Fruit fly (Drosophila melanogaster) whole organism, embryonic: ENCODE results near the gene CG2076.

ENCODE experiments used
- ATbp ChIP-seq: fragments of 200-800 bp; sonication (Bioruptor generic); optimal IDR thresholded peaks from 2 replicates; lab custom pipeline; 2017; ENCODE audit warnings: missing biosample characterization, mild to moderate bottlenecking, missing genetic modification characterization, missing genetic modification reagents
- Abd-B ChIP-seq: fragments of 200-800 bp; sonication (Bioruptor generic); optimal IDR thresholded peaks from 2 replicates; lab custom pipeline; 2018; ENCODE audit warnings: missing biosample characterization, mild to moderate bottlenecking, missing genetic modification characterization, moderate library complexity
- Aef1 ChIP-seq: fragments of 200-800 bp; sonication (Bioruptor generic); IDR thresholded peaks from 3 replicates; pipeline ENCODE4 v1.3.6; 2022; ENCODE audit warnings: missing biosample characterization, missing genetic modification characterization
- Atf-2 ChIP-seq: fragments of 200-800 bp; sonication (Bioruptor generic); optimal IDR thresholded peaks from 2 replicates; lab custom pipeline; 2016; ENCODE audit warnings: missing biosample characterization, missing genetic modification characterization
- Atf6 ChIP-seq: fragments of 200-800 bp; sonication (Bioruptor generic); IDR thresholded peaks from 2 replicates; pipeline ENCODE4 v1.3.6; 2022; ENCODE audit warnings: missing biosample characterization, missing genetic modification characterization
- BEAF-32 ChIP-seq: fragments of 200-800 bp; sonication (Bioruptor generic); optimal IDR thresholded peaks from 3 replicates; lab custom pipeline; 2017; ENCODE audit warnings: missing biosample characterization, missing genetic modification characterization, mild to moderate bottlenecking, moderate library complexity, missing genetic modification reagents
- Blimp-1 ChIP-seq: fragments of 200-800 bp; sonication (Bioruptor generic); optimal IDR thresholded peaks from 3 replicates; lab custom pipeline; 2018; ENCODE audit warnings: missing biosample characterization, missing genetic modification characterization, mild to moderate bottlenecking, moderate library complexity, missing genetic modification reagents
- CG10366 ChIP-seq: fragments of 200-800 bp; sonication (Bioruptor generic); IDR thresholded peaks from 2 replicates; pipeline ENCODE4 v1.3.6; 2022; ENCODE audit warnings: missing biosample characterization, missing genetic modification characterization
- CG11696 ChIP-seq: fragments of 200-800 bp; sonication (Bioruptor generic); IDR thresholded peaks from 2 replicates; pipeline ENCODE4 v1.3.6; 2022; ENCODE audit warnings: missing biosample characterization, missing genetic modification characterization
- CG13424 ChIP-seq: fragments of 200-800 bp; sonication (Bioruptor generic); optimal IDR thresholded peaks from 2 replicates; lab custom pipeline; 2019; ENCODE audit warnings: missing biosample characterization, mild to moderate bottlenecking, missing genetic modification characterization, moderate library complexity
- CG13624 ChIP-seq: fragments of 200-800 bp; sonication (Bioruptor generic); optimal IDR thresholded peaks from 2 replicates; lab custom pipeline; 2016; ENCODE audit warnings: missing biosample characterization, missing genetic modification characterization
- CG15011 ChIP-seq: fragments of 200-800 bp; sonication (Bioruptor generic); optimal IDR thresholded peaks from 3 replicates; lab custom pipeline; 2018; ENCODE audit warnings: missing biosample characterization, mild to moderate bottlenecking, missing genetic modification characterization
- CG17328 ChIP-seq: fragments of 200-800 bp; sonication (Bioruptor generic); IDR thresholded peaks from 2 replicates; pipeline ENCODE4 v1.3.6; 2022; ENCODE audit warnings: missing biosample characterization, missing genetic modification characterization
- CG30403 ChIP-seq: fragments of 200-800 bp; sonication (Bioruptor generic); optimal IDR thresholded peaks from 3 replicates; lab custom pipeline; 2016; ENCODE audit warnings: missing biosample characterization, missing genetic modification characterization
- CG32767 ChIP-seq: fragments of 200-800 bp; sonication (Bioruptor generic); IDR thresholded peaks from 2 replicates; pipeline ENCODE4 v1.3.6; 2022; ENCODE audit warnings: missing biosample characterization, missing genetic modification characterization
- CG3281 ChIP-seq: fragments of 200-800 bp; sonication (Bioruptor generic); optimal IDR thresholded peaks from 3 replicates; lab custom pipeline; 2017; ENCODE audit warnings: missing biosample characterization, mild to moderate bottlenecking, missing genetic modification characterization
- CG33213 ChIP-seq: fragments of 200-800 bp; sonication (Bioruptor generic); optimal IDR thresholded peaks from 3 replicates; lab custom pipeline; 2016; ENCODE audit warnings: missing biosample characterization, missing genetic modification characterization
- CG6854 ChIP-seq: fragments of 200-800 bp; sonication (Bioruptor generic); optimal IDR thresholded peaks from 3 replicates; lab custom pipeline; 2017; ENCODE audit warnings: missing biosample characterization, mild to moderate bottlenecking, missing genetic modification characterization
- CG7372 ChIP-seq: fragments of 200-800 bp; sonication (Bioruptor generic); IDR thresholded peaks from 2 replicates; pipeline ENCODE4 v1.3.6; 2022; ENCODE audit warnings: missing biosample characterization, missing genetic modification characterization
- CG8388 ChIP-seq: fragments of 200-800 bp; sonication (Bioruptor generic); optimal IDR thresholded peaks from 2 replicates; lab custom pipeline; 2019; ENCODE audit warnings: missing biosample characterization, mild to moderate bottlenecking, missing genetic modification characterization, moderate library complexity
- CG9817 ChIP-seq: fragments of 200-800 bp; sonication (Bioruptor generic); optimal IDR thresholded peaks from 2 replicates; lab custom pipeline; 2018; ENCODE audit warnings: missing biosample characterization, mild to moderate bottlenecking, missing genetic modification characterization, moderate library complexity
- CG9932 ChIP-seq: fragments of 200-800 bp; sonication (Bioruptor generic); IDR thresholded peaks from 2 replicates; pipeline ENCODE4 v1.3.6; 2022; ENCODE audit warnings: missing biosample characterization, missing genetic modification characterization
- CoRest ChIP-seq: fragments of 200-800 bp; sonication (Bioruptor generic); optimal IDR thresholded peaks from 3 replicates; lab custom pipeline; 2018; ENCODE audit warnings: missing biosample characterization, mild to moderate bottlenecking, missing genetic modification characterization, moderate library complexity
- D19A ChIP-seq: fragments of 200-800 bp; optimal IDR thresholded peaks from 3 replicates; lab custom pipeline; 2019; ENCODE audit warnings: missing biosample characterization, mild to moderate bottlenecking, missing genetic modification characterization, moderate library complexity
- Deaf1 ChIP-seq: fragments of 200-800 bp; optimal IDR thresholded peaks from 3 replicates; lab custom pipeline; 2019; ENCODE audit warnings: missing biosample characterization, mild to moderate bottlenecking, missing genetic modification characterization, moderate library complexity
- Dek ChIP-seq: fragments of 200-800 bp; sonication (Bioruptor generic); optimal IDR thresholded peaks from 3 replicates; lab custom pipeline; 2019; ENCODE audit warnings: missing biosample characterization, mild to moderate bottlenecking, missing genetic modification characterization, moderate library complexity
- Dref ChIP-seq: fragments of 200-800 bp; sonication (Bioruptor generic); IDR thresholded peaks from 2 replicates; pipeline ENCODE4 v1.3.6; 2022; ENCODE audit warnings: missing biosample characterization, missing genetic modification characterization
- GATAe ChIP-seq: fragments of 200-800 bp; sonication (Bioruptor generic); conservative IDR thresholded peaks from 2 replicates; pipeline ENCODE4 v1.3.6; 2022; ENCODE audit warnings: missing biosample characterization, missing genetic modification characterization
- H15 ChIP-seq: fragments of 200-800 bp; sonication (Bioruptor generic); IDR thresholded peaks from 3 replicates; pipeline ENCODE4 v1.3.6; 2022; ENCODE audit warnings: missing biosample characterization, missing genetic modification characterization
- HLH4C ChIP-seq: fragments of 200-800 bp; sonication (Bioruptor generic); IDR thresholded peaks from 3 replicates; pipeline ENCODE4 v1.3.6; 2022; ENCODE audit warnings: missing biosample characterization, missing genetic modification characterization; ENCODE audit not compliant: partially characterized antibody
- Med ChIP-seq: fragments of 200-800 bp; sonication (Bioruptor generic); peaks from one replicate; lab custom pipeline; 2016; ENCODE audit warnings: missing biosample characterization, missing genetic modification characterization, mild to moderate bottlenecking, inconsistent platforms, moderate library complexity
- NC2β ChIP-seq: fragments of 200-800 bp; sonication (Bioruptor generic); optimal IDR thresholded peaks from 2 replicates; lab custom pipeline; 2016; ENCODE audit warnings: missing biosample characterization, missing genetic modification characterization
- Nf-YC ChIP-seq: fragments of 200-800 bp; optimal IDR thresholded peaks from 3 replicates; lab custom pipeline; 2019; ENCODE audit warnings: missing biosample characterization, mild to moderate bottlenecking, missing genetic modification characterization, moderate library complexity
- Ptx1 ChIP-seq: fragments of 200-800 bp; sonication (Bioruptor generic); IDR thresholded peaks from 2 replicates; pipeline ENCODE4 v1.3.6; 2022; ENCODE audit warnings: missing biosample characterization, missing genetic modification characterization
- Ravus ChIP-seq: fragments of 200-800 bp; sonication (Bioruptor generic); IDR thresholded peaks from 2 replicates; pipeline ENCODE4 v1.3.6; 2022; ENCODE audit warnings: missing biosample characterization, missing genetic modification characterization
- Sox102F ChIP-seq: fragments of 200-800 bp; sonication (Bioruptor generic); optimal IDR thresholded peaks from 2 replicates; lab custom pipeline; 2018; ENCODE audit warnings: missing biosample characterization, mild to moderate bottlenecking, missing genetic modification characterization, moderate library complexity
- Stat92E ChIP-seq, 3 experiments: fragments of >200 bp in 2 of 3; fragments of 200-800 bp in 1 of 3; sonication (Bioruptor generic) in 1 of 3; optimal IDR thresholded peaks; 2 replicates each; lab custom pipeline; 2017 to 2019; ENCODE audit warnings: missing biosample characterization in 3 of 3, missing genetic modification characterization in 3 of 3, mild to moderate bottlenecking in 1 of 3, moderate library complexity in 1 of 3
- ab ChIP-seq: fragments of 200-800 bp; sonication (Bioruptor generic); optimal IDR thresholded peaks from 2 replicates; lab custom pipeline; 2016; ENCODE audit warnings: missing biosample characterization, missing genetic modification characterization
- bigmax ChIP-seq: fragments of 200-800 bp; sonication (Bioruptor generic); optimal IDR thresholded peaks from 2 replicates; lab custom pipeline; 2018; ENCODE audit warnings: missing biosample characterization, mild to moderate bottlenecking, missing genetic modification characterization
- corto ChIP-seq: fragments of 200-800 bp; sonication (Bioruptor generic); optimal IDR thresholded peaks from 2 replicates; lab custom pipeline; 2016; ENCODE audit warnings: missing biosample characterization, mild to moderate bottlenecking, missing genetic modification characterization, moderate library complexity
- dmrt99B ChIP-seq: fragments of 200-800 bp; sonication (Bioruptor generic); optimal IDR thresholded peaks from 2 replicates; lab custom pipeline; 2018; ENCODE audit warnings: missing biosample characterization, mild to moderate bottlenecking, missing genetic modification characterization, moderate library complexity
- ems ChIP-seq: fragments of 200-800 bp; sonication (Bioruptor generic); optimal IDR thresholded peaks from 3 replicates; lab custom pipeline; 2016; ENCODE audit warnings: missing biosample characterization, missing genetic modification characterization
- fd3F ChIP-seq: fragments of 200-800 bp; sonication (Bioruptor generic); optimal IDR thresholded peaks from 2 replicates; lab custom pipeline; 2018; ENCODE audit warnings: missing biosample characterization, mild to moderate bottlenecking, missing genetic modification characterization, moderate library complexity
- grau ChIP-seq: fragments of 200-800 bp; optimal IDR thresholded peaks from 3 replicates; lab custom pipeline; 2019; ENCODE audit warnings: missing biosample characterization, mild to moderate bottlenecking, missing genetic modification characterization, moderate library complexity
- her ChIP-seq: fragments of 200-800 bp; sonication (Bioruptor generic); optimal IDR thresholded peaks from 2 replicates; lab custom pipeline; 2016; ENCODE audit warnings: missing biosample characterization, missing genetic modification characterization
- knrl ChIP-seq: fragments of 200-800 bp; sonication (Bioruptor generic); IDR thresholded peaks from 3 replicates; pipeline ENCODE4 v1.3.6; 2022; ENCODE audit warnings: missing biosample characterization, missing genetic modification characterization; ENCODE audit not compliant: partially characterized antibody
- pzg ChIP-seq: fragments of 200-800 bp; sonication (Bioruptor generic); optimal IDR thresholded peaks from 3 replicates; lab custom pipeline; 2018; ENCODE audit warnings: missing biosample characterization, mild to moderate bottlenecking, missing genetic modification characterization, moderate library complexity
- row ChIP-seq: fragments of 200-800 bp; sonication (Bioruptor generic); IDR thresholded peaks from 3 replicates; pipeline ENCODE4 v1.3.6; 2022; ENCODE audit warnings: missing biosample characterization, missing genetic modification characterization
- seq ChIP-seq: fragments of 200-800 bp; sonication (Bioruptor generic); IDR thresholded peaks from 2 replicates; pipeline ENCODE4 v1.3.6; 2022; ENCODE audit warnings: missing biosample characterization, missing genetic modification characterization
- vfl ChIP-seq: fragments of 200-800 bp; sonication (Bioruptor generic); optimal IDR thresholded peaks from 2 replicates; lab custom pipeline; 2016; ENCODE audit warnings: missing biosample characterization, missing genetic modification characterization
- yki ChIP-seq: fragments of >200 bp; optimal IDR thresholded peaks from 3 replicates; lab custom pipeline; 2018

Gene CG2076

DNA sequence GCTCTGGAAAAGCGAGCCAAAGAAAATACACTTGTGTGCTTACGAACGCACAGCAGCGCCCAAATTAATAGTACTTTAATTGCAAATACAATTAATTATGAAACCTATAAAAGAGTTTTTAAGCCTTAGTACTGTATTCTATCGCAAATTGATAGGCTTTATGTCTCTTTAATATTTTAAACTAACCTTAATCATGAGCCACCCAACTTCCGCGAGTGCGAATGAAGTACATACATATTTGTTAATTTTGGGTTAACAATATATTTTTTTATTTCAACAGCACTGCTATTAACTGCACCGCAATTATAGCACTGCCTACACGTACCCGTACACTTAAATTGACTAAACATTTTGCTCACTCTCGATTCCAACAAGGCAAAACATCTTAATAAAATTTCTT, 8.8 kb upstream of the CG2076 start (continued):
- TF ChIP-seq CG15011 (GFP tag; lab: Kevin White, UChicago) (peak; percentile 7), CG7372 (peak; percentile 43; the same call in 1 of the 2 replicates), corto (no peak), pzg (GFP tag; lab: Kevin White, UChicago) (no peak), CG13424 (tag; lab: Kevin White, UChicago) (peak; percentile 59), her (no peak), Ptx1 (GFP tag; lab: Robert Waterston, UW) (peak; percentile 58), CG3281 (peak; percentile 63), CG13624 (peak; percentile 2), CG11696 (GFP tag; lab: Robert Waterston, UW) (peak; percentile 58), Dek (peak; percentile 19), H15 (GFP tag; lab: Robert Waterston, UW) (0 out of 3 replicates have a peak, but pooled peaks have one; percentile 22), CG9932 (GFP tag; lab: Robert Waterston, UW) (0 out of 2 replicates have a peak, but pooled peaks have one; percentile 21), row (GFP tag; lab: Robert Waterston, UW) (peak; percentile 64), fd3F (GFP tag; lab: Kevin White, UChicago) (peak; percentile 31), vfl (GFP tag; lab: Kevin White, UChicago) (no peak), yki (lab: Kevin White, UChicago) (no peak), Ravus (GFP tag; lab: Robert Waterston, UW) (no peak), CG32767 (GFP tag; lab: Robert Waterston, UW) (0 out of 2 replicates have a peak, but pooled peaks have one; percentile 45), Deaf1 (tag; lab: Kevin White, UChicago) (no peak), Aef1 (GFP tag; lab: Robert Waterston, UW) (peak; percentile 56; the same call in 2 of the 3 replicates), ems (no peak), Blimp-1 (GFP tag; lab: Kevin White, UChicago) (peak; percentile 47), HLH4C (GFP tag; lab: Robert Waterston, UW) (no peak), BEAF-32 (no peak), ab (GFP tag; lab: Kevin White, UChicago) (no peak), dmrt99B (peak; percentile 29), CG10366 (GFP tag; lab: Robert Waterston, UW) (no peak; the same call in 1 of the 2 replicates), Sox102F (GFP tag; lab: Kevin White, UChicago) (peak; percentile 72), D19A (tag; lab: Kevin White, UChicago) (peak; percentile 40), Dref (no peak), CoRest (tag; lab: Kevin White, UChicago) (peak; percentile 69), Stat92E (GFP tag; optimal IDR thresholded peaks at IDR 0.05; lab: Kevin White, UChicago) (no peak), ATbp (GFP tag; lab: Kevin White, UChicago) (peak; percentile 27), NC2β (GFP tag; lab: Kevin White, UChicago) (no peak), Med (peak; percentile 85), CG8388 (GFP tag; lab: Kevin White, UChicago) (peak; percentile 30), CG33213 (GFP tag; lab: Kevin White, UChicago) (no peak), knrl (GFP tag; lab: Robert Waterston, UW) (no peak), grau (peak; percentile 63), CG17328 (peak; percentile 30; the same call in 1 of the 2 replicates), Abd-B (GFP tag; lab: Kevin White, UChicago) (peak; percentile 39), Atf6 (GFP tag; lab: Robert Waterston, UW) (peak; percentile 72), Nf-YC (tag; lab: Kevin White, UChicago) (no peak), seq (peak; percentile 48; the same call in 1 of the 2 replicates), bigmax (GFP tag; lab: Kevin White, UChicago) (no peak), CG30403 (no peak), Atf-2 (no peak), GATAe (no peak), CG9817 (tag; lab: Kevin White, UChicago) (peak; percentile 50), CG6854 (peak; percentile 47)
